Comparison of ENCODE assay signal across 2 fruit fly cellular contexts in genomic region chrX:10740953-10741500, dm6.
A peak's percentile ranks its signal among the peaks of the same experiment; 100 is the strongest.
TF ChIP-seq lines count a peak whose summit lies in the region.

No protein-coding gene starts in this region.

TF ChIP-seq in whole organism, embryonic, 481 proteins besides CTCF, POLR2A, EP300 and RAD21 (continued from another document):
- TF ChIP-seq en (GFP tag; optimal IDR thresholded peaks at IDR 0.05; lab: Kevin White, UChicago) (no peak), Spps (tag; optimal IDR thresholded peaks at IDR 0.05; lab: Kevin White, UChicago) (no peak), dmrt99B (tag; optimal IDR thresholded peaks at IDR 0.05; lab: Kevin White, UChicago) (peak; percentile 65), gem (tag; optimal IDR thresholded peaks at IDR 0.05; lab: Kevin White, UChicago) (peak; percentile 22), CG5180 (GFP tag; optimal IDR thresholded peaks at IDR 0.05; lab: Kevin White, UChicago) (peak; percentile 3), ssp (GFP tag; IDR thresholded peaks at IDR 0.05; lab: Robert Waterston, UW) (no peak), ATbp (GFP tag; optimal IDR thresholded peaks at IDR 0.05; lab: Kevin White, UChicago) (no peak), phol (tag; optimal IDR thresholded peaks at IDR 0.05; lab: Kevin White, UChicago) (peak; percentile 27), CG4360 (GFP tag; IDR thresholded peaks at IDR 0.05; lab: Robert Waterston, UW) (no peak), sens (GFP tag; lab: Kevin White, UChicago) (peak; percentile 67), Stat92E (GFP tag; optimal IDR thresholded peaks at IDR 0.05; lab: Kevin White, UChicago) (no peak), Med (GFP tag; lab: Kevin White, UChicago) (peak; percentile 15), danr (GFP tag; IDR thresholded peaks at IDR 0.05; lab: Robert Waterston, UW) (no peak), pnt (GFP tag; optimal IDR thresholded peaks at IDR 0.05; lab: Kevin White, UChicago) (peak; percentile 14), HLH54F (GFP tag; optimal IDR thresholded peaks at IDR 0.05; lab: Kevin White, UChicago) (no peak), Blimp-1 (GFP tag; optimal IDR thresholded peaks at IDR 0.05; lab: Kevin White, UChicago) (peak; percentile 20), ken (GFP tag; IDR thresholded peaks at IDR 0.05; lab: Robert Waterston, UW) (no peak), CG10979 (tag; optimal IDR thresholded peaks at IDR 0.05; lab: Kevin White, UChicago) (peak; percentile 43), HLH4C (GFP tag; IDR thresholded peaks at IDR 0.05; lab: Robert Waterston, UW; ENCODE audit: partially characterized antibody) (no peak), CG12299 (tag; optimal IDR thresholded peaks at IDR 0.05; lab: Kevin White, UChicago) (no peak), hb (GFP tag; IDR thresholded peaks at IDR 0.05; lab: Robert Waterston, UW; ENCODE audit: partially characterized antibody) (no peak)

TF ChIP-seq in whole organism, prepupa, 60 proteins besides CTCF, POLR2A, EP300 and RAD21 (continued from another document):
- TF ChIP-seq CG16779 (tag; optimal IDR thresholded peaks at IDR 0.05; lab: Kevin White, UChicago): peak; percentile 1
- TF ChIP-seq dac (GFP tag; optimal IDR thresholded peaks at IDR 0.05; lab: Kevin White, UChicago): no peak
- TF ChIP-seq Ets21C (GFP tag; optimal IDR thresholded peaks at IDR 0.05; lab: Kevin White, UChicago): no peak
- no peak for TF ChIP-seq acj6 (GFP tag; optimal IDR thresholded peaks at IDR 0.05; lab: Kevin White, UChicago)
- no peak for TF ChIP-seq pdm3 (GFP tag; optimal IDR thresholded peaks at IDR 0.05; lab: Kevin White, UChicago)
- TF ChIP-seq Smox (GFP tag; optimal IDR thresholded peaks at IDR 0.05; lab: Kevin White, UChicago): no peak
- no peak for TF ChIP-seq Sox15 (GFP tag; optimal IDR thresholded peaks at IDR 0.05; lab: Kevin White, UChicago)
- TF ChIP-seq esn (GFP tag; optimal IDR thresholded peaks at IDR 0.05; lab: Kevin White, UChicago): no peak
- no peak for TF ChIP-seq spab (GFP tag; optimal IDR thresholded peaks at IDR 0.05; lab: Kevin White, UChicago)
- TF ChIP-seq dsx (GFP tag; optimal IDR thresholded peaks at IDR 0.05; lab: Kevin White, UChicago; ENCODE audit: poor library complexity, severe bottlenecking): no peak
- TF ChIP-seq Hr39 (GFP tag; optimal IDR thresholded peaks at IDR 0.05; lab: Kevin White, UChicago): no peak
- peak; percentile 2 for TF ChIP-seq Ets96B (tag; optimal IDR thresholded peaks at IDR 0.05; lab: Kevin White, UChicago)
- peak; percentile 46 for TF ChIP-seq Met (GFP tag; optimal IDR thresholded peaks at IDR 0.05; lab: Kevin White, UChicago)
- peak; percentile 25 for TF ChIP-seq CG10631 (GFP tag; optimal IDR thresholded peaks at IDR 0.05; lab: Kevin White, UChicago)
- peak; percentile 8 for TF ChIP-seq CG6808 (GFP tag; optimal IDR thresholded peaks at IDR 0.05; lab: Kevin White, UChicago)
- no peak for TF ChIP-seq CG11294 (GFP tag; IDR thresholded peaks at IDR 0.05; lab: Robert Waterston, UW)
- TF ChIP-seq CG6163 (GFP tag; IDR thresholded peaks at IDR 0.05; lab: Robert Waterston, UW): peak; percentile 38; the same call in 1 of the 3 replicates
- TF ChIP-seq CG32006 (GFP tag; optimal IDR thresholded peaks at IDR 0.05; lab: Kevin White, UChicago): no peak
- no peak for TF ChIP-seq CG15336 (GFP tag; IDR thresholded peaks at IDR 0.05; lab: Robert Waterston, UW)
- TF ChIP-seq lz (GFP tag; optimal IDR thresholded peaks at IDR 0.05; lab: Kevin White, UChicago): no peak
- TF ChIP-seq CG3919 (GFP tag; optimal IDR thresholded peaks at IDR 0.05; lab: Kevin White, UChicago): no peak
- no peak for TF ChIP-seq net (GFP tag; optimal IDR thresholded peaks at IDR 0.05; lab: Kevin White, UChicago)
- no peak for TF ChIP-seq Blimp-1 (GFP tag; optimal IDR thresholded peaks at IDR 0.05; lab: Kevin White, UChicago)
- no peak for TF ChIP-seq salr (GFP tag; optimal IDR thresholded peaks at IDR 0.05; lab: Kevin White, UChicago)
- TF ChIP-seq CG10669 (GFP tag; optimal IDR thresholded peaks at IDR 0.05; lab: Kevin White, UChicago): peak; percentile 17
- TF ChIP-seq Hr4 (GFP tag; optimal IDR thresholded peaks at IDR 0.05; lab: Kevin White, UChicago): no peak
- TF ChIP-seq CG6854 (GFP tag; optimal IDR thresholded peaks at IDR 0.05; lab: Kevin White, UChicago): no peak
- TF ChIP-seq achi (GFP tag; optimal IDR thresholded peaks at IDR 0.05; lab: Kevin White, UChicago): no peak
- no peak for TF ChIP-seq Hr38 (GFP tag; optimal IDR thresholded peaks at IDR 0.05; lab: Kevin White, UChicago)
- TF ChIP-seq Sox14 (GFP tag; optimal IDR thresholded peaks at IDR 0.05; lab: Kevin White, UChicago): no peak
- TF ChIP-seq Lpt (GFP tag; optimal IDR thresholded peaks at IDR 0.05; lab: Kevin White, UChicago): no peak
- peak; percentile 60 for TF ChIP-seq Eip75B (GFP tag; optimal IDR thresholded peaks at IDR 0.05; lab: Kevin White, UChicago)
- TF ChIP-seq fd59A (GFP tag; optimal IDR thresholded peaks at IDR 0.05; lab: Kevin White, UChicago): no peak
- no peak for TF ChIP-seq CG8632 (GFP tag; optimal IDR thresholded peaks at IDR 0.05; lab: Kevin White, UChicago)
- TF ChIP-seq OdsH (GFP tag; optimal IDR thresholded peaks at IDR 0.05; lab: Kevin White, UChicago): no peak
